Worm (Caenorhabditis elegans) whole organism, mixed stage, embryonic: ENCODE measurements around the gene scl-7.

Experiments
- M03D4.4 ChIP-seq: sonication (generic microtip); optimal IDR thresholded peaks from 2 replicates; lab custom pipeline; 2017; ENCODE audit warnings: mild to moderate bottlenecking, missing genetic modification characterization, missing compliant biosample characterization
- blmp-1 ChIP-seq: fragments of 150-350 bp; optimal IDR thresholded peaks from 2 replicates; lab custom pipeline; 2014; ENCODE audit warnings: missing biosample characterization, missing genetic modification characterization
- ceh-39 ChIP-seq: fragments of 150-350 bp; optimal IDR thresholded peaks from 2 replicates; lab custom pipeline; 2014; ENCODE audit warnings: missing biosample characterization, missing genetic modification characterization
- ceh-43 ChIP-seq: fragments of 200-800 bp; sonication (Bioruptor generic); optimal IDR thresholded peaks from 2 replicates; lab custom pipeline; 2018; ENCODE audit warnings: mild to moderate bottlenecking, missing genetic modification characterization, moderate library complexity, missing compliant biosample characterization
- ces-1 ChIP-seq: fragments of 150-350 bp; optimal IDR thresholded peaks from 2 replicates; lab custom pipeline; 2014; ENCODE audit warnings: missing biosample characterization, missing genetic modification reagents, missing genetic modification characterization
- drap-1 ChIP-seq: fragments of 200-800 bp; sonication (Bioruptor generic); optimal IDR thresholded peaks from 3 replicates; lab custom pipeline; 2018; ENCODE audit warnings: mild to moderate bottlenecking, missing genetic modification characterization, missing compliant biosample characterization
- elt-3 ChIP-seq: fragments of 150-350 bp; optimal IDR thresholded peaks from 2 replicates; lab custom pipeline; 2014; ENCODE audit warnings: missing biosample characterization, missing genetic modification characterization
- flh-1 ChIP-seq: fragments of 200-800 bp; sonication (Bioruptor generic); optimal IDR thresholded peaks from 2 replicates; lab custom pipeline; 2018; ENCODE audit warnings: mild to moderate bottlenecking, missing genetic modification characterization, moderate library complexity, missing compliant biosample characterization
- ham-2 ChIP-seq: fragments of 200-800 bp; sonication (Bioruptor generic); optimal IDR thresholded peaks from 2 replicates; lab custom pipeline; 2018; ENCODE audit warnings: mild to moderate bottlenecking, missing genetic modification characterization, missing compliant biosample characterization
- hlh-1 ChIP-seq: fragments of 150-350 bp; optimal IDR thresholded peaks from 2 replicates; lab custom pipeline; 2014; ENCODE audit warnings: missing biosample characterization, missing genetic modification reagents, missing genetic modification characterization
- lin-13 ChIP-seq: fragments of 150-350 bp; optimal IDR thresholded peaks from 2 replicates; lab custom pipeline; 2014; ENCODE audit warnings: missing biosample characterization, missing genetic modification characterization
- lin-32 ChIP-seq: fragments of 200-800 bp; sonication (Bioruptor generic); optimal IDR thresholded peaks from 2 replicates; lab custom pipeline; 2018; ENCODE audit warnings: mild to moderate bottlenecking, missing genetic modification characterization, missing compliant biosample characterization
- lsy-2 ChIP-seq: fragments of 150-350 bp; optimal IDR thresholded peaks from 2 replicates; lab custom pipeline; 2014; ENCODE audit warnings: missing biosample characterization, missing genetic modification characterization
- mep-1 ChIP-seq: fragments of 150-350 bp; optimal IDR thresholded peaks from 2 replicates; lab custom pipeline; 2017; ENCODE audit warnings: missing biosample characterization, missing genetic modification reagents, missing genetic modification characterization, inconsistent platforms
- mls-2 ChIP-seq: sonication (generic microtip); optimal IDR thresholded peaks from 2 replicates; lab custom pipeline; 2016; ENCODE audit warnings: mild to moderate bottlenecking, missing genetic modification characterization, moderate library complexity, missing compliant biosample characterization
- nhr-12 ChIP-seq: fragments of 150-350 bp; optimal IDR thresholded peaks from 2 replicates; lab custom pipeline; 2014; ENCODE audit warnings: missing biosample characterization, missing genetic modification characterization
- nhr-2 ChIP-seq: fragments of 150-350 bp; optimal IDR thresholded peaks from 2 replicates; lab custom pipeline; 2014; ENCODE audit warnings: missing biosample characterization, missing genetic modification characterization
- nhr-237 ChIP-seq: fragments of 150-350 bp; optimal IDR thresholded peaks from 2 replicates; lab custom pipeline; 2014; ENCODE audit warnings: missing biosample characterization, missing genetic modification characterization
- nhr-28 ChIP-seq: fragments of 150-350 bp; optimal IDR thresholded peaks from 2 replicates; lab custom pipeline; 2014; ENCODE audit warnings: missing biosample characterization, missing genetic modification characterization
- nhr-76 ChIP-seq: sonication (generic microtip); optimal IDR thresholded peaks from 2 replicates; lab custom pipeline; 2017; ENCODE audit warnings: missing biosample characterization, missing genetic modification characterization
- pha-4 ChIP-seq: fragments of 150-350 bp; optimal IDR thresholded peaks from 2 replicates; lab custom pipeline; 2018; ENCODE audit warnings: missing biosample characterization, missing genetic modification reagents, missing genetic modification characterization
- sem-2 ChIP-seq: fragments of 200-800 bp; sonication (Bioruptor generic); optimal IDR thresholded peaks from 2 replicates; lab custom pipeline; 2018; ENCODE audit warnings: mild to moderate bottlenecking, missing genetic modification characterization, missing compliant biosample characterization
- snpc-4 ChIP-seq: fragments of 150-350 bp; optimal IDR thresholded peaks from 2 replicates; lab custom pipeline; 2014; ENCODE audit warnings: missing biosample characterization, missing genetic modification characterization
- sptf-1 ChIP-seq: sonication (generic microtip); optimal IDR thresholded peaks from 2 replicates; lab custom pipeline; 2017; ENCODE audit warnings: mild to moderate bottlenecking, missing genetic modification characterization, moderate library complexity, missing compliant biosample characterization
- tbx-8 ChIP-seq: fragments of 200-800 bp; sonication (Bioruptor generic); optimal IDR thresholded peaks from 2 replicates; lab custom pipeline; 2018; ENCODE audit warnings: mild to moderate bottlenecking, missing genetic modification characterization, moderate library complexity, missing compliant biosample characterization
- unc-120 ChIP-seq: sonication (generic microtip); optimal IDR thresholded peaks from 2 replicates; lab custom pipeline; 2017; ENCODE audit warnings: missing genetic modification characterization, missing compliant biosample characterization; ENCODE audit not compliant: poor library complexity, severe bottlenecking
- unc-62 ChIP-seq: fragments of 150-350 bp; optimal IDR thresholded peaks from 2 replicates; lab custom pipeline; 2014; ENCODE audit warnings: missing biosample characterization, missing genetic modification reagents, missing genetic modification characterization
- zip-8 ChIP-seq: fragments of 150-350 bp; optimal IDR thresholded peaks from 2 replicates; lab custom pipeline; 2014; ENCODE audit warnings: missing biosample characterization, missing genetic modification characterization
- ztf-11 ChIP-seq: fragments of 150-350 bp; optimal IDR thresholded peaks from 2 replicates; lab custom pipeline; 2014; ENCODE audit warnings: missing biosample characterization, missing genetic modification characterization

Gene scl-7

DNA sequence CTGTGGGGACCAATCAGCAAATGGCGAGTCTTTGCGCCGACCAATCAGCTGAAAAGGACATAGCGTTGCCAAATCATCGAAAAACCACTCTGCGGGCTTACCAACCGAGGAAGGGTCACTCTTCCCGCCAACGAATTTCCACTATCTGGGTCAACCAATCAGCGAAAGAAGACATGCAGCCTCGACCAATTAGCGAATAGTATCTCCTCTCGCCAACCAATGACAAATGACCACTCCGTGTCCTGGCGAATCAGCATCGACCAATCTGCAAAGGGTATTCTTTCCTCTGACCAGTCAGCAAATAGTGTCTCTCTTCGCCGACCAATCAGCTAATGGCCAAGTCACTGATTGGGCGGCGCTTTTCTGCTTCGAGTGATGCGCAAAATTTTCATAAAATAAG is 28.8 kb upstream of the scl-7 start:
- TF ChIP-seq elt-3 (tag; lab: Kevin White, UChicago) (no peak), snpc-4 (tag; lab: Kevin White, UChicago) (no peak), ham-2 (GFP tag; lab: Kevin White, UChicago) (no peak), sem-2 (GFP tag; lab: Kevin White, UChicago) (no peak), lin-32 (GFP tag; lab: Kevin White, UChicago) (no peak), nhr-28 (tag; lab: Kevin White, UChicago) (no peak), ces-1 (GFP tag; lab: Kevin White, UChicago) (no peak), M03D4.4 (tag; lab: Kevin White, UChicago) (no peak), drap-1 (GFP tag; lab: Kevin White, UChicago) (no peak), mep-1 (tag; lab: Kevin White, UChicago) (no peak)

- TF ChIP-seq elt-3 (tag; lab: Kevin White, UChicago) = no peak
- TF ChIP-seq snpc-4 (tag; lab: Kevin White, UChicago) = no peak
- TF ChIP-seq lin-13 (tag; lab: Kevin White, UChicago) = no peak
- TF ChIP-seq ztf-11 (tag; lab: Kevin White, UChicago) = no peak
- no peak for TF ChIP-seq nhr-12 (tag; lab: Kevin White, UChicago)
- TF ChIP-seq zip-8 (tag; lab: Kevin White, UChicago) = no peak
- TF ChIP-seq tbx-8 = no peak
- TF ChIP-seq drap-1 (GFP tag; lab: Kevin White, UChicago) = no peak
- no peak for TF ChIP-seq lsy-2
- no peak for TF ChIP-seq ceh-43 (GFP tag; lab: Kevin White, UChicago)
- TF ChIP-seq lin-32 (GFP tag; lab: Kevin White, UChicago) = no peak
These were observed 28.2 kb upstream of the scl-7 start, which contains the start of gene amt-2 for ce11 chrIV:13042091-13042490. Gene amt-2 (plus strand): TSS chrIV:13042391.

DNA sequence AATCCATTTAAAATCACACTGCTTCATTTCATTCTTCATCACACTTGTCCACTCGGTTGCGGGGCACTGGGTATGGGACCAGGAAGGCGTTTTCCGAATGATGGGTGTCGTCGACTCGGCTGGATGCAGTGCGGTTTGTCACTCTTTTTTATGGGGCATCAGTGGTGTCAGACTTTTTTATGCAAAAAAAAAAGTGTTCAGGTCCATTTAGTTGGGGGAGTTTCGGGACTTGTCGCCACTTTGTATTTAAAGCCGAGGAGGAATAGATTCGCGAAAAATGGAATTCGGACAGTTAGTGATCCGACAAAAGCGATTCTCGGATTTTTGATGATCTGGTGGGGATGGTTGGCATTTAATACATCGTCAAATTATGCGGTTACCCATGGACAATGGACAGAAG is 25.3 kb upstream of the scl-7 start:
- TF ChIP-seq ceh-39 (tag; lab: Kevin White, UChicago) (no peak), nhr-28 (tag; lab: Kevin White, UChicago) (no peak), sptf-1 (tag; lab: Kevin White, UChicago) (no peak), nhr-237 (tag; lab: Kevin White, UChicago) (no peak), mls-2 (tag; lab: Kevin White, UChicago) (no peak)

ce11 chrIV:13046848-13047247 is 23.4 kb upstream of the scl-7 start, which contains the start of gene scl-9:
Gene scl-9 (plus strand): TSS chrIV:13047148.
- no peak for TF ChIP-seq nhr-2 (tag; lab: Kevin White, UChicago)
- no peak for TF ChIP-seq ham-2 (GFP tag; lab: Kevin White, UChicago)
- TF ChIP-seq lin-13 (tag; lab: Kevin White, UChicago) = no peak

ce11 chrIV:13048157-13048556 is 22.1 kb upstream of the scl-7 start, which contains the start of gene scl-10:
Gene scl-10 (plus strand): TSS chrIV:13048457.
- TF ChIP-seq elt-3 (tag; lab: Kevin White, UChicago) (no peak), ztf-11 (tag; lab: Kevin White, UChicago) (no peak), nhr-76 (no peak), drap-1 (GFP tag; lab: Kevin White, UChicago) (no peak), nhr-2 (tag; lab: Kevin White, UChicago) (no peak), M03D4.4 (tag; lab: Kevin White, UChicago) (no peak), flh-1 (GFP tag; lab: Kevin White, UChicago) (no peak), ceh-43 (GFP tag; lab: Kevin White, UChicago) (no peak), ceh-39 (tag; lab: Kevin White, UChicago) (no peak), lsy-2 (no peak), unc-120 (tag; lab: Kevin White, UChicago) (no peak), lin-13 (tag; lab: Kevin White, UChicago) (no peak), unc-62 (GFP tag; lab: Kevin White, UChicago) (no peak), blmp-1 (tag; lab: Kevin White, UChicago) (no peak), nhr-12 (tag; lab: Kevin White, UChicago) (no peak), pha-4 (tag; lab: Kevin White, UChicago) (no peak), ham-2 (GFP tag; lab: Kevin White, UChicago) (no peak), snpc-4 (tag; lab: Kevin White, UChicago) (no peak)

DNA sequence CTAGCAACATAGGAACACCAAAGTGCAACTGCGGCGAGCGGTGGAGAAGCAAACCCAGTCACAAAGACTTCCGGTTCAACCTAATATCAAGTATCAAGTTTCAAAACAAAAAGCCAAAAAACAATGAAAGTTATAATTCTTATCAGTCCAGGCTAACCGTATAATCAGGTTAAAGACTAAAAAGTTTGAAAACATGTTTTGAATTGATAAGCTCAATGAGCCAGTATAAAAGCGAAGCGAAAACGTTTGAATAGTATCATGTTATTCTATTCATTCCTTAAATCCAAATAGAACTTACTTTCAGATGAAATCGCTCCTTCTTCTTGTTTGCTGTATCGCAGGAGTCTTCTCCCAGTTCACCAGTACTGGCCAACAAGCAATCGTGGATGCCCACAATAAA is 19.2 kb upstream of the scl-7 start, which contains the start of gene scl-11:
Gene scl-11 (plus strand): TSS at position 301 of the 400 bp plus-strand sequence.
- TF ChIP-seq hlh-1 (tag; lab: Kevin White, UChicago) (no peak), nhr-2 (tag; lab: Kevin White, UChicago) (no peak), tbx-8 (no peak)
